Worm (Caenorhabditis elegans): ENCODE results near the gene attf-3.

DNA sequence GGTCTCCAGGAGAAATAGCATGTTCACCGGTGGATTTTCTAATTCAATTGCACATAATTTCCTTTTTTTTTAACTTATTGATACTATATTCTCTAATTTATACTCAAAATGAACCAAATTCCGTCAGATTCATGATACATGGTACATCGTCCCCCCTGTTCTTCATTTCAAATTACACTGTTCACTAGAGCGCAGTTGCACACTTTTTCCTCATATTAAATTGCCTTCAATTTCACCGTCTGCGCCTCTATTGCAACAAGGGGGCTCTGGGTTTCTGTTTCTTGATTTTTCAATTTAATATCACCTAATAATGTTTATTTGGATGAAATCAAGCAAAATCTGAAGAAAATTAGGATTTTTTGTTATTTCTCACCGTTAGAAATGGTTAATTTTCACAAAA is 45.4 kb upstream of the attf-3 start:
- TF ChIP-seq lin-39 (tag; optimal IDR thresholded peaks at IDR 0.05) = no peak
- no peak for TF ChIP-seq R02D3.7 (tag; optimal IDR thresholded peaks at IDR 0.05)
- no peak for TF ChIP-seq ama-1 (optimal IDR thresholded peaks at IDR 0.05)
- TF ChIP-seq lin-13 (GFP tag; optimal IDR thresholded peaks at IDR 0.05) = no peak
- TF ChIP-seq nhr-12 (tag; optimal IDR thresholded peaks at IDR 0.05) = no peak
- no peak for TF ChIP-seq nhr-77 (tag; optimal IDR thresholded peaks at IDR 0.05)
- no peak for TF ChIP-seq elt-3 (tag; optimal IDR thresholded peaks at IDR 0.05)
- no peak for TF ChIP-seq aly-2 (tag; optimal IDR thresholded peaks at IDR 0.05)
- no peak for TF ChIP-seq ztf-11 (tag; optimal IDR thresholded peaks at IDR 0.05)
- TF ChIP-seq unc-39 (tag; optimal IDR thresholded peaks at IDR 0.05) = no peak
- TF ChIP-seq elt-1 (tag; optimal IDR thresholded peaks at IDR 0.05) = no peak

Data from whole organism, L2 larva.